Fruit fly (Drosophila melanogaster): Measurements from ENCODE around the gene Pxt.

Pxt gene

DNA sequence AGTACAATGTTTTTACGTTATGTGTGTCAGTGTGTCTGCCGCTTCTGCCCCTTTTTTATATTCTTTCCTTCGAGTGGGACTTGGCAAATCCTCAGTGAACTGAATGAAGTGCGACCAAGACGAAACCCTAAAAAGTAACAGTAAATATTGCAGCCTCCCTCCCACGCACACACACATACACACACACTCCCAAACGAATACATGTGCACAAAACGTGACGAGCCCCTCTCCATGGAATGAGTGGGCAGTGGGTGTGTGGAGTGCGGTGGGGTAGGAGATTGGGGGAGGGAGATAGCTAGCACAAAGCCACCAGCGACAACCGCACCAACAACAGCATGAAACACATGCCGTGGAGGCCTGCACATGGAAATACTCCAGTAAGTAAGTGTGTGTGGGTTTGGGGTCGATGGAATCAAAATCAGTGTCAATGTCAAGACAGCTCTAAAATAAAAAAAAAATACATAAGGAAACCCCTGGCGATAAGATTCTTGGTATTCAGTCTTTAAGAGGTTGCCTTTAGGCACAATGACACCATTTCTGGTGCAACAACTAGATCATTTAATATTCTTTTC is 4.4 kb upstream of the Pxt start (continued):
- TF ChIP-seq Scr (GFP tag; IDR thresholded peaks at IDR 0.05; ENCODE audit: partially characterized antibody) (no peak), sima (GFP tag; optimal IDR thresholded peaks at IDR 0.05) (no peak), Optix (GFP tag; IDR thresholded peaks at IDR 0.05) (no peak), CG7786 (GFP tag; optimal IDR thresholded peaks at IDR 0.05) (no peak), sug (tag; optimal IDR thresholded peaks at IDR 0.05) (peak; percentile 29), CG10431 (GFP tag; optimal IDR thresholded peaks at IDR 0.05) (no peak), CG1647 (GFP tag; optimal IDR thresholded peaks at IDR 0.05) (no peak), Dfd (GFP tag; optimal IDR thresholded peaks at IDR 0.05) (no peak), Ptx1 (GFP tag; IDR thresholded peaks at IDR 0.05) (no peak), CG16815 (GFP tag; optimal IDR thresholded peaks at IDR 0.05) (no peak), CG12391 (tag; optimal IDR thresholded peaks at IDR 0.05) (no peak), D19A (tag; optimal IDR thresholded peaks at IDR 0.05) (no peak), crc (GFP tag; optimal IDR thresholded peaks at IDR 0.05) (no peak), pros (GFP tag; optimal IDR thresholded peaks at IDR 0.05) (peak; percentile 54), Ets65A (GFP tag) (no peak), Drgx (GFP tag; IDR thresholded peaks at IDR 0.05) (0 out of 2 replicates have a peak, but pooled peaks have one; percentile 25), repo (GFP tag; optimal IDR thresholded peaks at IDR 0.05) (no peak), CG8478 (optimal IDR thresholded peaks at IDR 0.05) (no peak), Trl (optimal IDR thresholded peaks at IDR 0.05) (no peak), Trl (GFP tag; optimal IDR thresholded peaks at IDR 0.05) (no peak), CG1024 (GFP tag; IDR thresholded peaks at IDR 0.05) (no peak), CoRest (tag; optimal IDR thresholded peaks at IDR 0.05) (no peak), CG6254 (GFP tag; optimal IDR thresholded peaks at IDR 0.05) (no peak), CG10366 (GFP tag; IDR thresholded peaks at IDR 0.05) (no peak), CG9932 (GFP tag; IDR thresholded peaks at IDR 0.05) (0 out of 2 replicates have a peak, but pooled peaks have one; percentile 17), D (optimal IDR thresholded peaks at IDR 0.05) (no peak), D (GFP tag; optimal IDR thresholded peaks at IDR 0.05) (no peak), HHEX (GFP tag; optimal IDR thresholded peaks at IDR 0.05) (no peak), CG1792 (GFP tag; optimal IDR thresholded peaks at IDR 0.05) (no peak), Lim3 (GFP tag; IDR thresholded peaks at IDR 0.05) (no peak), CG1832 (GFP tag; optimal IDR thresholded peaks at IDR 0.05) (peak; percentile 12), bsh (GFP tag; optimal IDR thresholded peaks at IDR 0.05) (no peak), Stat92E (GFP tag; optimal IDR thresholded peaks at IDR 0.05) (peak in 1 of 3 experiments; percentile 12), CG8089 (GFP tag; optimal IDR thresholded peaks at IDR 0.05) (no peak), CG8388 (GFP tag; optimal IDR thresholded peaks at IDR 0.05) (no peak), Atf3 (GFP tag; optimal IDR thresholded peaks at IDR 0.05) (no peak), CG4328 (GFP tag; optimal IDR thresholded peaks at IDR 0.05) (no peak), pb (GFP tag; optimal IDR thresholded peaks at IDR 0.05) (no peak), bbx (GFP tag; IDR thresholded peaks at IDR 0.05; ENCODE audit: partially characterized antibody) (no peak), CG17829 (tag; optimal IDR thresholded peaks at IDR 0.05) (no peak), ftz-f1 (GFP tag; optimal IDR thresholded peaks at IDR 0.05) (no peak), Antp (GFP tag; optimal IDR thresholded peaks at IDR 0.05) (no peak), twi (tag; optimal IDR thresholded peaks at IDR 0.05) (peak; percentile 80), Side (GFP tag; optimal IDR thresholded peaks at IDR 0.05) (no peak), CG8290 (GFP tag; optimal IDR thresholded peaks at IDR 0.05) (no peak), CG8290 (tag; optimal IDR thresholded peaks at IDR 0.05) (peak in 1 of 2 experiments; percentile 33), CG8281 (tag; optimal IDR thresholded peaks at IDR 0.05) (no peak), CG13424 (tag; optimal IDR thresholded peaks at IDR 0.05) (no peak), rib (GFP tag; IDR thresholded peaks at IDR 0.05) (peak; percentile 30; the same call in 1 of the 2 replicates), dmrt99B (tag; optimal IDR thresholded peaks at IDR 0.05) (no peak), CG18619 (GFP tag; optimal IDR thresholded peaks at IDR 0.05) (no peak), CG12769 (tag; optimal IDR thresholded peaks at IDR 0.05) (peak; percentile 21)

Data from whole organism, embryonic.